Worm (Caenorhabditis elegans) whole organism, early embryonic: ENCODE data around the gene nrfl-1.

Experiments used
- B0310.2 ChIP-seq: sonication (generic microtip); optimal IDR thresholded peaks from 2 replicates; lab custom pipeline; 2016; ENCODE audit warnings: mild to moderate bottlenecking, missing genetic modification characterization, missing compliant biosample characterization
- F13C5.2 ChIP-seq: sonication (generic microtip); optimal IDR thresholded peaks from 2 replicates; lab custom pipeline; 2017; ENCODE audit warnings: mild to moderate bottlenecking, missing genetic modification characterization, inconsistent platforms, missing compliant biosample characterization
- ama-1 ChIP-seq: fragments of 150-350 bp; optimal IDR thresholded peaks from 2 replicates; lab custom pipeline; 2014
- flt-1 ChIP-seq: fragments of 200-800 bp; sonication (Bioruptor generic); IDR thresholded peaks from 2 replicates; pipeline ENCODE4 v1.3.6; 2022; ENCODE audit warnings: missing genetic modification characterization, missing compliant biosample characterization
- tra-4 ChIP-seq: sonication (generic microtip); optimal IDR thresholded peaks from 2 replicates; lab custom pipeline; 2017; ENCODE audit warnings: missing genetic modification characterization, missing compliant biosample characterization

DNA sequence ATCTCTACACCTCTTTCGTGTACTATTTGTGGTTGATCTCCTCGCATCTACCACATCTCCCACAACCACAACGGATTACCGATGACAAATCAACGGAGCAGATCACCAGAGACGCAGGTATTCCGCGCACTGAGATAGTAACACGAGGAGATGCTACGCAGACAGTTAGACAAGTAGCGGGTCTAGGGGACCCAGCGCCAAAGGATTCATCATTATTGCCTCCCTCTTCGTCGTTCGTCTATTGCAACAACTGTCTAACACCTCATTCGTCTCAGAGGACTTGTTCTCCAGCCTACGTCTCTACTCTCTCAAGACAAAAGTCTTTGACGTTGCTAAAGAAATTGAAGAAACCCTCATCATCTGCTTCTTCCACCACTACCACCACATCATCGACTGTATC is 2.7 kb downstream of the nrfl-1 start:
- TF ChIP-seq ama-1 (lab: Kevin White, UChicago) (no peak), flt-1 (no peak), B0310.2 (tag; lab: Kevin White, UChicago) (no peak), tra-4 (tag; lab: Kevin White, UChicago) (no peak), F13C5.2 (no peak)
